Fruit fly (Drosophila melanogaster) whole organism, pupa: ENCODE data around the gene Acn.

Experiments used
- CG10348 ChIP-seq: fragments of 200-800 bp; sonication (Bioruptor generic); IDR thresholded peaks from 2 replicates; pipeline ENCODE4 v1.3.6; 2022; ENCODE audit warnings: missing biosample characterization, missing genetic modification characterization
- CG12605 ChIP-seq: fragments of 200-800 bp; sonication (Bioruptor generic); IDR thresholded peaks from 2 replicates; pipeline ENCODE4 v1.3.6; 2022; ENCODE audit warnings: missing biosample characterization, missing genetic modification characterization
- CG13204 ChIP-seq: fragments of 200-800 bp; sonication (Bioruptor generic); optimal IDR thresholded peaks from 2 replicates; lab custom pipeline; 2018; ENCODE audit warnings: missing biosample characterization, mild to moderate bottlenecking, missing genetic modification characterization, moderate library complexity
- CG14655 ChIP-seq: fragments of 200-800 bp; sonication (Bioruptor generic); optimal IDR thresholded peaks from 3 replicates; lab custom pipeline; 2017; ENCODE audit warnings: mild to moderate bottlenecking, missing biosample characterization, missing genetic modification reagents, missing genetic modification characterization
- CG15710 ChIP-seq: fragments of 200-800 bp; sonication (Bioruptor generic); optimal IDR thresholded peaks from 2 replicates; lab custom pipeline; 2018; ENCODE audit warnings: missing biosample characterization, mild to moderate bottlenecking, missing genetic modification characterization, moderate library complexity
- CG17806 ChIP-seq: fragments of 200-800 bp; sonication (Bioruptor generic); optimal IDR thresholded peaks from 2 replicates; lab custom pipeline; 2018; ENCODE audit warnings: missing biosample characterization, mild to moderate bottlenecking, missing genetic modification characterization, moderate library complexity
- CG32121 ChIP-seq: fragments of 200-800 bp; sonication (Bioruptor generic); IDR thresholded peaks from 2 replicates; pipeline ENCODE4 v1.3.6; 2022; ENCODE audit warnings: missing biosample characterization, missing genetic modification characterization
- CG34367 ChIP-seq: fragments of 200-800 bp; sonication (Bioruptor generic); optimal IDR thresholded peaks from 2 replicates; lab custom pipeline; 2018; ENCODE audit warnings: missing biosample characterization, mild to moderate bottlenecking, missing genetic modification characterization
- CG4496 ChIP-seq: fragments of 200-800 bp; sonication (Bioruptor generic); IDR thresholded peaks from 3 replicates; pipeline ENCODE4 v1.3.6; 2022; ENCODE audit warnings: missing biosample characterization, missing genetic modification characterization
- CG8159 ChIP-seq: fragments of 200-800 bp; sonication (Bioruptor generic); optimal IDR thresholded peaks from 3 replicates; lab custom pipeline; 2018; ENCODE audit warnings: missing biosample characterization, mild to moderate bottlenecking, missing genetic modification characterization, moderate library complexity
- CG8301 ChIP-seq: fragments of 200-800 bp; sonication (Bioruptor generic); optimal IDR thresholded peaks from 2 replicates; lab custom pipeline; 2018; ENCODE audit warnings: missing biosample characterization, mild to moderate bottlenecking, missing genetic modification characterization
- CG9948 ChIP-seq: fragments of 200-800 bp; sonication (Bioruptor generic); optimal IDR thresholded peaks from 2 replicates; lab custom pipeline; 2018; ENCODE audit warnings: missing biosample characterization, mild to moderate bottlenecking, missing genetic modification characterization, moderate library complexity
- D1 ChIP-seq: fragments of 200-800 bp; sonication (Bioruptor generic); optimal IDR thresholded peaks from 2 replicates; lab custom pipeline; 2018; ENCODE audit warnings: missing biosample characterization, mild to moderate bottlenecking, missing genetic modification characterization, moderate library complexity
- EcR ChIP-seq: fragments of 200-800 bp; sonication (Bioruptor generic); optimal IDR thresholded peaks from 3 replicates; lab custom pipeline; 2019; ENCODE audit warnings: missing biosample characterization, missing genetic modification characterization, mild to moderate bottlenecking, moderate library complexity, missing genetic modification reagents
- Ets98B ChIP-seq: fragments of 200-800 bp; sonication (Bioruptor generic); IDR thresholded peaks from 2 replicates; pipeline ENCODE4 v1.3.6; 2022; ENCODE audit warnings: missing biosample characterization, missing genetic modification characterization
- Pif1A ChIP-seq: fragments of 200-800 bp; sonication (Bioruptor generic); optimal IDR thresholded peaks from 3 replicates; lab custom pipeline; 2016; ENCODE audit warnings: missing biosample characterization, missing genetic modification characterization
- Pif1B ChIP-seq: fragments of 200-800 bp; sonication (Bioruptor generic); optimal IDR thresholded peaks from 3 replicates; lab custom pipeline; 2016; ENCODE audit warnings: missing biosample characterization, missing genetic modification characterization
- Snoo ChIP-seq: fragments of 200-800 bp; sonication (Bioruptor generic); optimal IDR thresholded peaks from 3 replicates; lab custom pipeline; 2017; ENCODE audit warnings: missing biosample characterization, mild to moderate bottlenecking, missing genetic modification characterization, inconsistent platforms
- fd96Ca ChIP-seq: fragments of 200-800 bp; sonication (Bioruptor generic); IDR thresholded peaks from 3 replicates; pipeline ENCODE4 v1.3.6; 2022; ENCODE audit warnings: missing biosample characterization, missing genetic modification characterization
- gl ChIP-seq: fragments of 200-800 bp; sonication (Bioruptor generic); optimal IDR thresholded peaks from 2 replicates; lab custom pipeline; 2018; ENCODE audit warnings: missing biosample characterization, mild to moderate bottlenecking, missing genetic modification characterization
- rn ChIP-seq: fragments of 200-800 bp; sonication (Bioruptor generic); IDR thresholded peaks from 2 replicates; pipeline ENCODE4 v1.3.6; 2022; ENCODE audit warnings: missing biosample characterization, missing genetic modification characterization

Gene Acn

DNA sequence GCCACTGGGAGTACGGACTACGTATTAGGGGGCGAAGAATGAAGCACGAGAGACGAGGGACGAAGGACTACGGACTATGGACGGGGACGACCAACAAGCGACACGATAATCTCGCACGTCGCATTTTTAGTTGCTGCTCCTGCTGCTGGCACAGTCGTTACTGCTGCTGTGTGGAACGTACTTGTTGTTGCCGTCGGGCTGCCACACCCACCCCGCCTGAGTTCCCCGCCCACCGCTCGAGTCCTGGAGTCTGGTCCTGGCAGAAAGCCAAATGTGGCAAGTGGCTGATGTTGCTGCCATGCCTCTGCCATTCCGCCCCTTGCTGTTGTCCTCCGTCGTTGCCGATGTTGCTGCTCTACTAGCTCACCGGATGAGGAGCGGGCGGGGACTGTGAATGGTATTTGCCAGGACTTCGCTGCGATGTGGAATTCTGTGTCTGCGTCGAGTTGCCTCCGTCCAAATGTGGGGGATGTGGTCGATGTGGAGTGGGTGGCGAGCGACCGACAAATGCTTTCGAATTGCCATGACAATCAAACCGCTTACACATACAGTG is 32.3 kb upstream of the Acn start:
- no peak for TF ChIP-seq CG9948 (tag; lab: Kevin White, UChicago)
- peak; percentile 64 for TF ChIP-seq CG13204
- TF ChIP-seq D1 (tag; lab: Kevin White, UChicago): no peak

dm6 chr2L:19014032-19014880 is 30.9 kb upstream of the Acn start:
- TF ChIP-seq CG32121: no peak
- TF ChIP-seq Pif1A (GFP tag; lab: Kevin White, UChicago): peak; percentile 10
- peak; percentile 67 for TF ChIP-seq CG15710
- peak; percentile 76 for TF ChIP-seq CG8159 (tag; lab: Kevin White, UChicago)
- TF ChIP-seq fd96Ca (GFP tag; lab: Robert Waterston, UW): no peak
- TF ChIP-seq Snoo (tag; lab: Kevin White, UChicago): peak; percentile 24
- no peak for TF ChIP-seq EcR (GFP tag; lab: Kevin White, UChicago)
- TF ChIP-seq CG12605 (GFP tag; lab: Robert Waterston, UW): no peak
- TF ChIP-seq CG8301 (tag; lab: Kevin White, UChicago): peak; percentile 35
- no peak for TF ChIP-seq CG10348
- peak; percentile 39 for TF ChIP-seq CG34367 (tag; lab: Kevin White, UChicago)
- peak; percentile 55 for TF ChIP-seq CG9948 (tag; lab: Kevin White, UChicago)
- TF ChIP-seq CG4496: peak; percentile 40; the same call in 1 of the 3 replicates
- no peak for TF ChIP-seq CG13204
- no peak for TF ChIP-seq gl (tag; lab: Kevin White, UChicago)
- TF ChIP-seq CG14655: peak; percentile 58
- TF ChIP-seq CG17806 (tag; lab: Kevin White, UChicago): peak; percentile 57
- TF ChIP-seq D1 (tag; lab: Kevin White, UChicago): no peak
- TF ChIP-seq Ets98B (GFP tag; lab: Robert Waterston, UW): no peak
- TF ChIP-seq Pif1B (GFP tag; lab: Kevin White, UChicago): peak; percentile 4
- TF ChIP-seq rn (GFP tag; lab: Robert Waterston, UW): no peak
- TF ChIP-seq, all 21 proteins: peak for 11

DNA sequence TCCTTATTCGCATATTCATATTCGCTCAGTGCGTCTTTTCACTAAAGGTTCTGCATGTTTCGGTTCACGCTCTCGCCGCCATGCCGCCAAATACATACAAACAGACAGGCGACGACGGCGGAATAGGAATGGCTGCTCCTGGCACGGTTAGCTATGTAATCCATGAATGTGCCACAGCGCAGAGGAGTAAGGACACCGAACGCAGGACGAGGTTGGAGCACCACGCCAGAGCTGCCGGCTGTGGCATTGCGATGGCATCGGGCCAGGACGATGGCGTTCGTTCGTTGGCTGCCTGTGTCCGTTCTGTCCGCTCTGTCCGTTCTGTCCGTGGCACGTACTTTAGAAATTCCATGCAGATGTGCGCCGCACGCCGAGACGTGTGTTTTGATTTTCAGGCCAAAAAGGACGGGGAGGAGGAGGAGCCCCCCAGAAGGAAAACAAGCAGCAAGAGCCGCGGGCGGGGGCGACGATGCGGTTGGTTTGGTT is 30.2 kb upstream of the Acn start:
- TF ChIP-seq CG12605 (GFP tag; lab: Robert Waterston, UW): no peak
- TF ChIP-seq Ets98B (GFP tag; lab: Robert Waterston, UW): no peak
- TF ChIP-seq EcR (GFP tag; lab: Kevin White, UChicago): no peak
- TF ChIP-seq rn (GFP tag; lab: Robert Waterston, UW): no peak
- no peak for TF ChIP-seq fd96Ca (GFP tag; lab: Robert Waterston, UW)
- TF ChIP-seq CG15710: no peak
- TF ChIP-seq CG17806 (tag; lab: Kevin White, UChicago): no peak
- no peak for TF ChIP-seq CG34367 (tag; lab: Kevin White, UChicago)
- no peak for TF ChIP-seq CG10348
- TF ChIP-seq CG4496: no peak
- no peak for TF ChIP-seq CG9948 (tag; lab: Kevin White, UChicago)
- no peak for TF ChIP-seq Pif1B (GFP tag; lab: Kevin White, UChicago)
- TF ChIP-seq D1 (tag; lab: Kevin White, UChicago): no peak
- TF ChIP-seq CG8301 (tag; lab: Kevin White, UChicago): no peak
- TF ChIP-seq, all 21 proteins: peak for 0

DNA sequence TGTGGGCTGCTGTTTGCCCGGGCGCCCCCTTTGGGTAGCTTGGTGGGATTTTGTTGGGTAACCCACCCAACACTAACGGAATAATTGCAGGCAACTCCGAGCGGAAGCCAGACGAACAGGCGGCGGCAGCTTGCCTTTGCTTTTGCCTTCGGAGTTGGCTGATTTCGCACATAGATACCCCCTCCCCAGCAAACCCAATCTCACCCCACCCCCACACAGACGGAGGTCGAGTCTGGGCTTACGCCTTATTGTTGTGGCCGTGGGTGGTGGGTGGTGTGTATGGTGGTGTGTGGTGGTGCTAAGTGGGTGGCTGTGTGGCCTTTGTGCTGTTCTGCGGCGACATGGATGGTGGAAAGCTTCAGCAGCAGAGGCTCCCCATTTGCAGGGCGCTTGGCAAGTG is 29.5 kb upstream of the Acn start:
- TF ChIP-seq CG13204: peak; percentile 50
- no peak for TF ChIP-seq Pif1A (GFP tag; lab: Kevin White, UChicago)
- no peak for TF ChIP-seq CG12605 (GFP tag; lab: Robert Waterston, UW)
- TF ChIP-seq CG8159 (tag; lab: Kevin White, UChicago): no peak

DNA sequence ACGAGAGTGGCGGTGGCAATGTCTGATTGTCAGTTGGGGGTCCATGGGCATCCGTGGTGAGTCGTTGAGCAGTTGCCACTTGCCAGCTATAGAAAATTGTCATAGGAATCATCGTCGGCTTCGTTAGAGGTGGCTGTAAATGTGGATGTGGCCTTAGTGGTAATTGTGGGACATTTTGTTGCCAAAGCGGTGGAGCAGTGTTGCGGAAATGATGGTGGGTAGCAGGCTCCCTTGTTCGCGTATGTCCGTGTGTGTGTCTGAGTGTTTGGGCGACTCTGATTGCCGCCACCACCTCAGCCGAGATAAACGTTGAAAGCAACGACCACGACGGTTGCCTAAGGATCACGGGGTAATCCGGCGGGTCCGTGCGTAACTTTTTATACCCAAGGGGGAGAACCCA is 28.1 kb upstream of the Acn start:
- TF ChIP-seq CG13204 (no peak), CG32121 (no peak), CG14655 (no peak), CG12605 (GFP tag; lab: Robert Waterston, UW) (no peak)

DNA sequence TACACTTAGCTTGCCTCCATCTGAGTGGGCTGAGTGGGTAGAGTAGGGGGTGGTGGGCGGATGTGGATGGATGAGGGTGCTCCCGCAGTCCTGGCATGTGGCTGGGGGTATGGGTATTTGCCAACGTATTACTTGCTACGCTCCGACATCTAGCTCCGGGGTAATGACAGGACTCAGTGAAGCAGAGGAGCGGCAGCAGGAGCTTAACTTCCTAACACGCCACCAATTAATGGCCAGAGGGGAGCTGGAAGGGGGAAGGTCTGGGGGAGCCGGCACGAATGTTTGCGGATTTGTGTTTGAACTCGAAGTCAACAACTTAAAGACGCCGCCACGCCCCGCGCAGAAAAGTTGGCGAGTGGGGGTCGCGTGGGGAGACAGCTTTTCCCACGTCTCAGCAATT is 26.9 kb upstream of the Acn start:
- peak; percentile 16 for TF ChIP-seq CG13204
- no peak for TF ChIP-seq Pif1B (GFP tag; lab: Kevin White, UChicago)
- TF ChIP-seq CG15710: no peak

- TF ChIP-seq CG13204 (no peak), CG17806 (tag; lab: Kevin White, UChicago) (no peak), CG32121 (no peak), CG15710 (peak; percentile 38), Pif1A (GFP tag; lab: Kevin White, UChicago) (peak; percentile 3), rn (GFP tag; lab: Robert Waterston, UW) (no peak), CG8159 (tag; lab: Kevin White, UChicago) (peak; percentile 50), CG14655 (peak; percentile 19)
Measured at dm6 chr2L:19019160-19019592, 26.0 kb upstream of the Acn start.
